Fruit fly (Drosophila melanogaster) whole organism, embryonic: ENCODE measurements around the gene Pvf1.

Experiments
- CG1024 ChIP-seq: fragments of 200-800 bp; sonication (Bioruptor generic); IDR thresholded peaks from 2 replicates; pipeline ENCODE4 v1.3.6; 2022; ENCODE audit warnings: missing biosample characterization, missing genetic modification characterization
- CG10959 ChIP-seq: fragments of 200-800 bp; sonication (Bioruptor generic); IDR thresholded peaks from 2 replicates; pipeline ENCODE4 v1.3.6; 2022; ENCODE audit warnings: missing biosample characterization, missing genetic modification characterization
- CG11456 ChIP-seq: fragments of 200-800 bp; sonication (Bioruptor generic); IDR thresholded peaks from 3 replicates; pipeline ENCODE4 v1.3.6; 2022; ENCODE audit warnings: missing biosample characterization, missing genetic modification characterization
- CG11695 ChIP-seq: fragments of 200-800 bp; sonication (Bioruptor generic); IDR thresholded peaks from 3 replicates; pipeline ENCODE4 v1.3.6; 2022; ENCODE audit warnings: missing biosample characterization, missing genetic modification characterization
- CG15269 ChIP-seq: fragments of 200-800 bp; sonication (Bioruptor generic); optimal IDR thresholded peaks from 2 replicates; lab custom pipeline; 2018; ENCODE audit warnings: missing biosample characterization, mild to moderate bottlenecking, missing genetic modification characterization, moderate library complexity
- CG15479 ChIP-seq: fragments of 200-800 bp; sonication (Bioruptor generic); optimal IDR thresholded peaks from 3 replicates; lab custom pipeline; 2019; ENCODE audit warnings: missing biosample characterization, mild to moderate bottlenecking, missing genetic modification characterization, moderate library complexity
- CG15514 ChIP-seq: fragments of 200-800 bp; sonication (Bioruptor generic); optimal IDR thresholded peaks from 3 replicates; lab custom pipeline; 2017; ENCODE audit warnings: missing biosample characterization, missing genetic modification characterization, mild to moderate bottlenecking, moderate library complexity, missing genetic modification reagents
- CG1602 ChIP-seq: fragments of 200-800 bp; sonication (Bioruptor generic); optimal IDR thresholded peaks from 3 replicates; lab custom pipeline; 2016; ENCODE audit warnings: missing biosample characterization, missing genetic modification characterization
- CG17186 ChIP-seq: fragments of 200-800 bp; sonication (Bioruptor generic); optimal IDR thresholded peaks from 3 replicates; lab custom pipeline; 2017; ENCODE audit warnings: missing biosample characterization, missing genetic modification reagents, missing genetic modification characterization
- CG17802 ChIP-seq: fragments of 200-800 bp; sonication (Bioruptor generic); optimal IDR thresholded peaks from 2 replicates; lab custom pipeline; 2018; ENCODE audit warnings: missing biosample characterization, mild to moderate bottlenecking, missing genetic modification characterization, moderate library complexity
- CG18764 ChIP-seq: fragments of 200-800 bp; sonication (Bioruptor generic); optimal IDR thresholded peaks from 3 replicates; lab custom pipeline; 2016; ENCODE audit warnings: missing biosample characterization, missing genetic modification characterization
- CG2875 ChIP-seq: fragments of 200-800 bp; sonication (Bioruptor generic); optimal IDR thresholded peaks from 2 replicates; lab custom pipeline; 2017; ENCODE audit warnings: missing biosample characterization, mild to moderate bottlenecking, missing genetic modification characterization, missing genetic modification reagents
- CG30431 ChIP-seq: fragments of 200-800 bp; sonication (Bioruptor generic); optimal IDR thresholded peaks from 2 replicates; lab custom pipeline; 2017; ENCODE audit warnings: missing biosample characterization, missing genetic modification characterization
- CG3726 ChIP-seq: fragments of 200-800 bp; sonication (Bioruptor generic); IDR thresholded peaks from 3 replicates; pipeline ENCODE4, ENCODE4 v1.3.6; 2022; ENCODE audit warnings: missing biosample characterization, missing genetic modification characterization
- CG5180 ChIP-seq: fragments of 200-800 bp; sonication (Bioruptor generic); optimal IDR thresholded peaks from 3 replicates; lab custom pipeline; 2017; ENCODE audit warnings: missing biosample characterization, missing genetic modification characterization, mild to moderate bottlenecking, moderate library complexity, missing genetic modification reagents
- CG6854 ChIP-seq: fragments of 200-800 bp; sonication (Bioruptor generic); optimal IDR thresholded peaks from 3 replicates; lab custom pipeline; 2017; ENCODE audit warnings: missing biosample characterization, mild to moderate bottlenecking, missing genetic modification characterization
- CG7745 ChIP-seq: fragments of 200-800 bp; sonication (Bioruptor generic); optimal IDR thresholded peaks from 2 replicates; lab custom pipeline; 2018; ENCODE audit warnings: missing biosample characterization, mild to moderate bottlenecking, missing genetic modification characterization, moderate library complexity
- CG8281 ChIP-seq: fragments of 200-800 bp; sonication (Bioruptor generic); optimal IDR thresholded peaks from 2 replicates; lab custom pipeline; 2018; ENCODE audit warnings: missing biosample characterization, mild to moderate bottlenecking, missing genetic modification characterization, moderate library complexity
- CG9932 ChIP-seq: fragments of 200-800 bp; sonication (Bioruptor generic); IDR thresholded peaks from 2 replicates; pipeline ENCODE4 v1.3.6; 2022; ENCODE audit warnings: missing biosample characterization, missing genetic modification characterization
- CoRest ChIP-seq: fragments of 200-800 bp; sonication (Bioruptor generic); optimal IDR thresholded peaks from 3 replicates; lab custom pipeline; 2018; ENCODE audit warnings: missing biosample characterization, mild to moderate bottlenecking, missing genetic modification characterization, moderate library complexity
- Doc3 ChIP-seq: fragments of 200-800 bp; sonication (Bioruptor generic); IDR thresholded peaks from 3 replicates; pipeline ENCODE4 v1.3.6; 2022; ENCODE audit warnings: missing biosample characterization, missing genetic modification characterization; ENCODE audit not compliant: partially characterized antibody
- Fer1 ChIP-seq: fragments of 200-800 bp; sonication (Bioruptor generic); optimal IDR thresholded peaks from 2 replicates; lab custom pipeline; 2017; ENCODE audit warnings: missing biosample characterization, mild to moderate bottlenecking, missing genetic modification characterization
- Hmx ChIP-seq: fragments of 200-800 bp; sonication (Bioruptor generic); optimal IDR thresholded peaks from 2 replicates; lab custom pipeline; 2016; ENCODE audit warnings: missing biosample characterization, missing genetic modification characterization
- Hsf ChIP-seq: fragments of 200-800 bp; sonication (Bioruptor generic); optimal IDR thresholded peaks from 3 replicates; lab custom pipeline; 2016; ENCODE audit warnings: missing biosample characterization, missing genetic modification characterization
- Mad ChIP-seq: fragments of 200-800 bp; sonication (Bioruptor generic); optimal IDR thresholded peaks from 2 replicates; lab custom pipeline; 2016; ENCODE audit warnings: missing biosample characterization, missing genetic modification characterization
- Max ChIP-seq: fragments of 200-800 bp; sonication (Bioruptor generic); optimal IDR thresholded peaks from 2 replicates; lab custom pipeline; 2016; ENCODE audit warnings: missing biosample characterization, mild to moderate bottlenecking, missing genetic modification characterization
- Myb ChIP-seq: fragments of 200-800 bp; sonication (Bioruptor generic); optimal IDR thresholded peaks from 2 replicates; lab custom pipeline; 2016; ENCODE audit warnings: missing biosample characterization, missing genetic modification characterization
- PHDP ChIP-seq: fragments of 200-800 bp; sonication (Bioruptor generic); optimal IDR thresholded peaks from 3 replicates; lab custom pipeline; 2018; ENCODE audit warnings: missing biosample characterization, mild to moderate bottlenecking, missing genetic modification characterization, moderate library complexity
- Pdp1 ChIP-seq, 2 experiments: fragments of 200-800 bp; sonication (Bioruptor generic); optimal IDR thresholded peaks; 3 replicates each; lab custom pipeline; 2016; ENCODE audit warnings: missing biosample characterization in 2 of 2, missing genetic modification characterization in 2 of 2, mild to moderate bottlenecking in 1 of 2, moderate library complexity in 1 of 2
- Rx ChIP-seq: fragments of 200-800 bp; sonication (Bioruptor generic); IDR thresholded peaks from 2 replicates; pipeline ENCODE4 v1.3.6; 2022; ENCODE audit warnings: missing biosample characterization, missing genetic modification characterization
- Spps ChIP-seq: fragments of 200-800 bp; sonication (Bioruptor generic); optimal IDR thresholded peaks from 2 replicates; lab custom pipeline; 2018; ENCODE audit warnings: missing biosample characterization, mild to moderate bottlenecking, missing genetic modification characterization
- Tbp ChIP-seq: fragments of >200 bp; optimal IDR thresholded peaks from 2 replicates; lab custom pipeline; 2018; ENCODE audit warnings: missing biosample characterization, missing genetic modification characterization
- az2 ChIP-seq: fragments of 200-800 bp; sonication (Bioruptor generic); optimal IDR thresholded peaks from 3 replicates; lab custom pipeline; 2016; ENCODE audit warnings: missing biosample characterization, missing genetic modification characterization
- cad ChIP-seq: fragments of >200 bp; optimal IDR thresholded peaks from 2 replicates; lab custom pipeline; 2017; ENCODE audit warnings: missing biosample characterization, missing genetic modification characterization
- chinmo ChIP-seq: fragments of 200-800 bp; sonication (Bioruptor generic); IDR thresholded peaks from 4 replicates; pipeline ENCODE4 v1.3.6; 2022; ENCODE audit warnings: missing biosample characterization, missing genetic modification characterization; ENCODE audit not compliant: partially characterized antibody
- dmrt11E ChIP-seq: fragments of 200-800 bp; sonication (Bioruptor generic); optimal IDR thresholded peaks from 3 replicates; lab custom pipeline; 2018; ENCODE audit warnings: missing biosample characterization, mild to moderate bottlenecking, missing genetic modification characterization, moderate library complexity
- emc ChIP-seq: fragments of 200-800 bp; sonication (Bioruptor generic); optimal IDR thresholded peaks from 2 replicates; lab custom pipeline; 2016; ENCODE audit warnings: missing biosample characterization, missing genetic modification characterization
- fd96Cb ChIP-seq: fragments of 200-800 bp; sonication (Bioruptor generic); optimal IDR thresholded peaks from 2 replicates; lab custom pipeline; 2018; ENCODE audit warnings: missing biosample characterization, mild to moderate bottlenecking, missing genetic modification characterization, moderate library complexity
- fu2 ChIP-seq: fragments of 200-800 bp; sonication (Bioruptor generic); optimal IDR thresholded peaks from 2 replicates; lab custom pipeline; 2016; ENCODE audit warnings: missing biosample characterization, missing genetic modification characterization
- jigr1 ChIP-seq: fragments of 200-800 bp; sonication (Bioruptor generic); IDR thresholded peaks from 3 replicates; pipeline ENCODE4 v1.3.6; 2022; ENCODE audit warnings: missing biosample characterization, missing genetic modification characterization
- lola ChIP-seq, 3 experiments: fragments of >200 bp in 2 of 3; fragments of 200-800 bp in 1 of 3; sonication (Bioruptor generic) in 1 of 3; optimal IDR thresholded peaks; 2 replicates each; lab custom pipeline; 2017 to 2019; ENCODE audit warnings: missing biosample characterization in 3 of 3, missing genetic modification characterization in 3 of 3, mild to moderate bottlenecking in 1 of 3, moderate library complexity in 1 of 3
- mld ChIP-seq: fragments of 200-800 bp; sonication (Bioruptor generic); IDR thresholded peaks from 3 replicates; pipeline ENCODE4 v1.3.6; 2022; ENCODE audit warnings: missing biosample characterization, missing genetic modification characterization; ENCODE audit not compliant: partially characterized antibody
- phol ChIP-seq: fragments of 200-800 bp; sonication (Bioruptor generic); optimal IDR thresholded peaks from 3 replicates; lab custom pipeline; 2018; ENCODE audit warnings: missing biosample characterization, mild to moderate bottlenecking, missing genetic modification characterization, moderate library complexity
- shn ChIP-seq: fragments of 200-800 bp; sonication (Bioruptor generic); optimal IDR thresholded peaks from 3 replicates; lab custom pipeline; 2016; ENCODE audit warnings: missing biosample characterization, missing genetic modification characterization
- sisA ChIP-seq: fragments of 200-800 bp; sonication (Bioruptor generic); IDR thresholded peaks from 2 replicates; pipeline ENCODE4 v1.3.6; 2022; ENCODE audit warnings: missing biosample characterization, missing genetic modification characterization
- ssp ChIP-seq: fragments of 200-800 bp; sonication (Bioruptor generic); IDR thresholded peaks from 2 replicates; pipeline ENCODE4 v1.3.6; 2022; ENCODE audit warnings: missing biosample characterization, missing genetic modification characterization
- toy ChIP-seq: fragments of 200-800 bp; sonication (Bioruptor generic); IDR thresholded peaks from 2 replicates; pipeline ENCODE4 v1.3.6; 2022; ENCODE audit warnings: missing biosample characterization, missing genetic modification characterization
- z ChIP-seq: fragments of 200-800 bp; sonication (Bioruptor generic); IDR thresholded peaks from 3 replicates; pipeline ENCODE4 v1.3.6; 2022; ENCODE audit warnings: missing biosample characterization, missing genetic modification characterization

Pvf1 gene

DNA sequence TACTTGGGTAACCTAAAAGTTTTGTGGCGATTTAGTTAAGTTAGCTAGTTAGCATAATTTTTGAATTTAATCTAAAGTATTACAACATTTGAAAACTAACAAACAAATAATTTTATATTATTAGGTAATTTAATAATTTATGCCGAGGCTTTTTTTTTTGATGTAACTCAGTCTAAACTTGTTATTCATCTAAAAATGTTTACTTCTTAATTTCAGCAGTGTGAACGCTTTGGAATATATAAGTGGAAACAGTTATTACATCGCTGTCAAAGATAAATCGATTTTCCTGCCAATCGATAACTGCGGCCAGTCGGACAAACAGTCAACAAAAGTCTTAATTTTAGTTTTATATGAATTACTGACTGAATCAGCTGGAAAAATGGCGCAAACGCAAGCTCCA, 25.4 kb downstream of the Pvf1 start, which contains the start of gene Usp39 (continued):
- TF ChIP-seq CG17802 (tag; lab: Kevin White, UChicago) (peak; percentile 92), Fer1 (GFP tag; lab: Kevin White, UChicago) (no peak), CG17186 (GFP tag; lab: Kevin White, UChicago) (no peak), dmrt11E (tag; lab: Kevin White, UChicago) (peak; percentile 26), az2 (GFP tag; lab: Kevin White, UChicago) (peak; percentile 31), CG8281 (tag; lab: Kevin White, UChicago) (no peak), CG2875 (GFP tag; lab: Kevin White, UChicago) (no peak), CoRest (tag; lab: Kevin White, UChicago) (peak; percentile 46), CG1602 (GFP tag; lab: Kevin White, UChicago) (peak; percentile 18), CG5180 (GFP tag; lab: Kevin White, UChicago) (no peak), cad (GFP tag; lab: Kevin White, UChicago) (no peak), toy (GFP tag; lab: Robert Waterston, UW) (no peak), Doc3 (GFP tag; lab: Robert Waterston, UW) (0 out of 3 replicates have a peak, but pooled peaks have one; percentile 24), Pdp1 (GFP tag; optimal IDR thresholded peaks at IDR 0.05; lab: Kevin White, UChicago) (peak in 1 of 2 experiments; percentile 2), CG7745 (tag; lab: Kevin White, UChicago) (no peak), sisA (GFP tag; lab: Robert Waterston, UW) (no peak), CG6854 (no peak), CG15514 (GFP tag; lab: Kevin White, UChicago) (peak; percentile 56), CG30431 (no peak), emc (GFP tag; lab: Kevin White, UChicago) (no peak), CG3726 (GFP tag; lab: Robert Waterston, UW) (no peak), Spps (tag; lab: Kevin White, UChicago) (no peak), fd96Cb (no peak), CG9932 (peak; percentile 55), lola (GFP tag; optimal IDR thresholded peaks at IDR 0.05; lab: Kevin White, UChicago) (peak in 1 of 3 experiments; percentile 8), Rx (GFP tag; lab: Robert Waterston, UW) (no peak), Hsf (no peak), Myb (GFP tag; lab: Kevin White, UChicago) (no peak), CG15269 (no peak), phol (tag; lab: Kevin White, UChicago) (peak; percentile 55), jigr1 (no peak), CG18764 (GFP tag; lab: Kevin White, UChicago) (no peak), ssp (GFP tag; lab: Robert Waterston, UW) (peak; percentile 93), Hmx (GFP tag; lab: Kevin White, UChicago) (no peak), Max (GFP tag; lab: Kevin White, UChicago) (no peak), z (no peak), CG11456 (GFP tag; lab: Robert Waterston, UW) (peak; percentile 46; the same call in 1 of the 3 replicates), CG10959 (GFP tag; lab: Robert Waterston, UW) (no peak), fu2 (no peak), Tbp (no peak), mld (GFP tag; lab: Robert Waterston, UW) (peak; percentile 60; the same call in 2 of the 3 replicates), PHDP (tag; lab: Kevin White, UChicago) (peak; percentile 17), shn (GFP tag; lab: Kevin White, UChicago) (no peak), CG1024 (GFP tag; lab: Robert Waterston, UW) (peak; percentile 71; the same call in 1 of the 2 replicates), Mad (no peak), CG15479 (GFP tag; lab: Kevin White, UChicago) (no peak), CG11695 (GFP tag; lab: Robert Waterston, UW) (no peak), chinmo (GFP tag; lab: Robert Waterston, UW) (no peak)
